Worm (Caenorhabditis elegans): ENCODE data around the gene pars-1.

pars-1 gene

DNA sequence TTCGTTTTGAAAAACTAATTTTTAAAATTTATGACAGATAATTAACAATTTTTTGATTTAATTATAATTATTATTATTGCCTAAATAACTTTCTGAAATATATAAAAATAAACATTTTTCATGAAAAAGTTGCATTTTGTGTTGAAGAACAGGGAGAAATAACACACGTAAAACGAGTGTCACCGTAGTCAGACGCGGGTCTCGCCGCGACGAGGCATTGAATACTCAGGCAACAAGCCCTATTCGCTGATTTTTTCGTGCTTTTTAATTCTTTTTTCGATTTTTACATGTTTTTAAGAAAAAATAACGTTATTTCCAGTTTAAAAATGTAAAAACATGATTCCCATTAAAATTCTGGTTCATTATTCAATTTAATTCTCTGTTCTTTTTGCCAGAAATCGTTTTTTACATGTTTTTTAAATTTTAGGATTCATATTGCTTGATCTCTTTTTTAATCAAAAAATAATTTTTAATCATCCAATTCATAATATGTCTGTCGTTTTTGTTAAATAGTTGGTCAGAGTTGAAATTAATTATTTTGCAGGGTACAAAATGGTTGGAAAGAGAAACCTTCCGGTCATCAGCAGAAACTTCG lies 30.8 kb upstream of the pars-1 start, which contains the start of gene rpl-6:
Gene rpl-6, plus strand, starts transcription at position 545 of the 595 bp plus-strand sequence.
- TF ChIP-seq ref-1 (GFP tag; conservative IDR thresholded peaks at IDR 0.05) (no peak), ztf-29 (GFP tag; IDR thresholded peaks at IDR 0.05) (peak; percentile 61; the same call in 1 of the 2 replicates), med-1 (GFP tag; optimal IDR thresholded peaks at IDR 0.05; ENCODE audit: insufficient read depth) (no peak), ztf-23 (GFP tag; IDR thresholded peaks at IDR 0.05) (0 out of 2 replicates have a peak, but pooled peaks have one; percentile 28), T22C8.4 (GFP tag; IDR thresholded peaks at IDR 0.05) (no peak), cog-1 (tag; optimal IDR thresholded peaks at IDR 0.05) (peak; percentile 66), flt-1 (GFP tag; IDR thresholded peaks at IDR 0.05) (0 out of 2 replicates have a peak, but pooled peaks have one; percentile 13), tab-1 (GFP tag; IDR thresholded peaks at IDR 0.05) (no peak), klf-2 (GFP tag; conservative IDR thresholded peaks at IDR 0.05) (no peak)

DNA sequence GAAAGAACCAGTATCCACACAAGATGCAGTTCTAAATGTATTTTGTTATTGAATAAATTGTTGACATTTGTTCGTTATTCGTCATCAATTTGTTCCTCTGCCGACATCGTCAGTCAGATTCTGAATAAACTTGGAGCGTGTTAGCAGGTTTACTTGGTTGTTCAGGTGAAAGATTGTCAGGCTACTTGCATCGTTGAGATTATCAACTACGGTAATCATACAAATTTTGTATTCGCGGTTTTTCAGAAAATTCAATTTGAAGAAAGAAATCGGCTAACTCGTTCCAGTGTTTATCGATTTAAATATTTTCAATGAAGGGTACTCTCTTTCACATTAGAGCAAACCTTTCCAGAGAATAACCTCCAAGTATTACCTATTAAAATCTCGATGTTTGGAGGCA lies 29.1 kb upstream of the pars-1 start, which contains the start of gene R151.2:
Gene R151.2, plus strand, starts transcription at position 247 of the 400 bp plus-strand sequence.
- TF ChIP-seq ztf-29 (GFP tag; IDR thresholded peaks at IDR 0.05) (no peak), ztf-23 (GFP tag; IDR thresholded peaks at IDR 0.05) (no peak), T22C8.4 (GFP tag; IDR thresholded peaks at IDR 0.05) (no peak), flt-1 (GFP tag; IDR thresholded peaks at IDR 0.05) (no peak), klf-2 (GFP tag; conservative IDR thresholded peaks at IDR 0.05) (no peak), tab-1 (GFP tag; IDR thresholded peaks at IDR 0.05) (no peak), med-1 (GFP tag; optimal IDR thresholded peaks at IDR 0.05; ENCODE audit: insufficient read depth) (no peak), ref-1 (GFP tag; conservative IDR thresholded peaks at IDR 0.05) (no peak), cog-1 (tag; optimal IDR thresholded peaks at IDR 0.05) (no peak)

DNA sequence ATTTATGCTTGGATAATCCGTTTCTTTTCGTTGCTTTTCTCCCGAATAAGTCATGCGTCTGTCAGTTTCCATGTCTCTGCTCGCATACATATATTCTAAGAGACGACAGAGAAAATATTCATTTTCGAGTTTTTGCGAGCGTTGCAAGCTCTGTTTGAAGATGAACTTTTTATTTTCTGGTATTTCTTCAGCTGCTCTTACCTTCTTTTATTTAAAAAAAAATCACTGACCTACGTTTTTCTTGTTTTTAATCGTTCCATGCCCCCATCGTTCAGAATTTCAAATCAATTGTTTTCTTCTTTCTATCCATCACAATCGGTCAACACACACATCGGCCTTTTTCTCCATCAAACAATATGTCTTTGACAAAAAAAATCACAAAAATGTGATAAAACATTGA lies 28.3 kb upstream of the pars-1 start:
- TF ChIP-seq cog-1 (tag; optimal IDR thresholded peaks at IDR 0.05) (no peak), tab-1 (GFP tag; IDR thresholded peaks at IDR 0.05) (no peak), ztf-29 (GFP tag; IDR thresholded peaks at IDR 0.05) (no peak), med-1 (GFP tag; optimal IDR thresholded peaks at IDR 0.05; ENCODE audit: insufficient read depth) (no peak), T22C8.4 (GFP tag; IDR thresholded peaks at IDR 0.05) (no peak), klf-2 (GFP tag; conservative IDR thresholded peaks at IDR 0.05) (no peak), ztf-23 (GFP tag; IDR thresholded peaks at IDR 0.05) (no peak), flt-1 (GFP tag; IDR thresholded peaks at IDR 0.05) (no peak), ref-1 (GFP tag; conservative IDR thresholded peaks at IDR 0.05) (no peak)

DNA sequence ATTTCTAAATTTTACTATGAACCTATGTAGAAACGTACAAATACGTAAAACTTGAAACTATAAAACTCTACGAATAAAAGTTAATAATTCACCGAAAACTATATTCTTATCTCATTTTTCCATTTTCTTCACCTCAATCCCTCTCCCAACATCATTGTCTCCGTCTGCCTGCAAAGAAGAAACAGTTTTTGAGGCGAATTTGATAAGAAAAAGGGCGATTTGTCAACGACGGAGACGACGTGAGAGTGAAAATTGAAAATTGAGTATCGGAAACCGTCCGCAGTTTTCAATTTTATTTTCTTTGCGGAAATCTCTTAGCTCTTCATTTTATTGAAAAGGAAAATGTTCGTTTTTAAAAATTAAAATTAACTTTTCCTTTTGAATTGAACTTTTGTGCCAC lies 26.8 kb upstream of the pars-1 start:
- TF ChIP-seq klf-2 (GFP tag; conservative IDR thresholded peaks at IDR 0.05) (no peak), T22C8.4 (GFP tag; IDR thresholded peaks at IDR 0.05) (no peak), cog-1 (tag; optimal IDR thresholded peaks at IDR 0.05) (no peak), ref-1 (GFP tag; conservative IDR thresholded peaks at IDR 0.05) (no peak), flt-1 (GFP tag; IDR thresholded peaks at IDR 0.05) (no peak), tab-1 (GFP tag; IDR thresholded peaks at IDR 0.05) (no peak), ztf-23 (GFP tag; IDR thresholded peaks at IDR 0.05) (no peak), ztf-29 (GFP tag; IDR thresholded peaks at IDR 0.05) (no peak), med-1 (GFP tag; optimal IDR thresholded peaks at IDR 0.05; ENCODE audit: insufficient read depth) (no peak)

DNA sequence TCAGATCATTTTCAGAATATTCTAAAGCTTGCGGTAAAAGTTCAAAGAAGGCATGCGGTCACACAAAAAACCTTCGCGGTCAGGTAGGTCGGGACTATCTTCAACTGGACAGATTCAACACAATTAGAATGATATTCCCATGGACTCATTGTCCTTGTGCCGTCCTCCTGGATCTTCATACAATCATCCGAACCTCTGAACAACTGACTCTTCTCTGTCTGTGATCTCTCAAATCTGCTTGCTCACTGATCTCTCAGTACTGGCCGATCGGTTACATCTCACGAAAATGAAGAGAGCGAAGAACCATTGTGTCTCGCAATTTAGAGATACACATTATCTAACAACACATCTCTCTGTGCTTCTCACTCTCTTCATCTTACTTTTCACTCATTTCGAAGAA lies 23.3 kb upstream of the pars-1 start:
- TF ChIP-seq cog-1 (tag; optimal IDR thresholded peaks at IDR 0.05): no peak
- TF ChIP-seq tab-1 (GFP tag; IDR thresholded peaks at IDR 0.05): no peak
- no peak for TF ChIP-seq med-1 (GFP tag; optimal IDR thresholded peaks at IDR 0.05; ENCODE audit: insufficient read depth)
- TF ChIP-seq ztf-23 (GFP tag; IDR thresholded peaks at IDR 0.05): no peak
- TF ChIP-seq flt-1 (GFP tag; IDR thresholded peaks at IDR 0.05): no peak
- TF ChIP-seq klf-2 (GFP tag; conservative IDR thresholded peaks at IDR 0.05): no peak
- no peak for TF ChIP-seq ref-1 (GFP tag; conservative IDR thresholded peaks at IDR 0.05)
- TF ChIP-seq ztf-29 (GFP tag; IDR thresholded peaks at IDR 0.05): no peak
- no peak for TF ChIP-seq T22C8.4 (GFP tag; IDR thresholded peaks at IDR 0.05)

DNA sequence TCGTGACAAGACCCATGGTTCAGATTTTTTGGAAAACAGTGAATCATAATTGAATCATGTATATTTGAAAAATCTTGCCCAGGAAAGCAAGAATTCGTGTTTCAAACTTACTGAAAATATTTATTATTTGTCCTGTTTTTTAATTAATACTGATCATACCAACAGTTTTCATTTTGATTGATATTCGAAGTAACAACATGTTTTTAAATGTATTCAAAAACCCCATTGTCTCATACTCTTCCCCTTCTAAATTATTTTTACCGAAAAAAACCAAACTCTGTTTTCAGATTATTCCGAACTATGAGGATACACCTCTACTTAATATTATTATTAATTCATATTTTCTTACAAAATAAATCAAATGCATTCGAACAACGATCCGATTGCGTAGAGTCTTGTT lies 22.6 kb upstream of the pars-1 start, which contains the start of gene R151.1:
Gene R151.1, plus strand, starts transcription at position 301 of the 400 bp plus-strand sequence.
- TF ChIP-seq klf-2 (GFP tag; conservative IDR thresholded peaks at IDR 0.05) (no peak), ref-1 (GFP tag; conservative IDR thresholded peaks at IDR 0.05) (no peak), cog-1 (tag; optimal IDR thresholded peaks at IDR 0.05) (no peak), ztf-29 (GFP tag; IDR thresholded peaks at IDR 0.05) (no peak), med-1 (GFP tag; optimal IDR thresholded peaks at IDR 0.05; ENCODE audit: insufficient read depth) (no peak), T22C8.4 (GFP tag; IDR thresholded peaks at IDR 0.05) (no peak), ztf-23 (GFP tag; IDR thresholded peaks at IDR 0.05) (no peak), tab-1 (GFP tag; IDR thresholded peaks at IDR 0.05) (no peak), flt-1 (GFP tag; IDR thresholded peaks at IDR 0.05) (no peak)

DNA sequence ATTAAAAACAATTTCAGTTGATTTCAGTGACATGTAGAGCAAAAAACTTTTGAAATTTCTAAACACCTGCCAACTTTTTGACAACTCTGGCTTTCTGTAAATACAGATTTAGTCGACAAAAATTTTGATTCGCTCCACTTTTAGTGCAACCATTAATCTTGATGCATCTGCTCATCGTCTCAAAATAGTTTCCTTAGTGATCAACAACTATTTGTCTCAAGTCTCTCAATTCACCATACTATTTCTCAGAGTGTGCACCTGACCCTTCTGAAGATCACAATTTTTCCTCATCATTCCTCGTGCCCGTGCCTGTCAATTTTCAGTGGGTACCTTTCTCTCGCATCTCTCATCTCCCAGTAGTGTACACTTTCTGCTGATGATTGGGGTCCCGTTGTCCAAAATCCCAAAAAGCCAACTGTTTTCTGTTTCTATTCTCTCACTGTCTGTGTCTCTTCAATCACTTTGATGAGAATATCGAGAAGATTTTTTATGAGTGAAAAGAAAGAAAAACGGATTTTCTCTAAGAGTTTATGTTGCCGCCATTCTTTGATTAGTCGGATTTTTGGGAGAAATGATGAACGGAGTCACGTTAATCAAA lies 21.8 kb upstream of the pars-1 start:
- no peak for TF ChIP-seq ztf-23 (GFP tag; IDR thresholded peaks at IDR 0.05)
- no peak for TF ChIP-seq med-1 (GFP tag; optimal IDR thresholded peaks at IDR 0.05; ENCODE audit: insufficient read depth)

DNA sequence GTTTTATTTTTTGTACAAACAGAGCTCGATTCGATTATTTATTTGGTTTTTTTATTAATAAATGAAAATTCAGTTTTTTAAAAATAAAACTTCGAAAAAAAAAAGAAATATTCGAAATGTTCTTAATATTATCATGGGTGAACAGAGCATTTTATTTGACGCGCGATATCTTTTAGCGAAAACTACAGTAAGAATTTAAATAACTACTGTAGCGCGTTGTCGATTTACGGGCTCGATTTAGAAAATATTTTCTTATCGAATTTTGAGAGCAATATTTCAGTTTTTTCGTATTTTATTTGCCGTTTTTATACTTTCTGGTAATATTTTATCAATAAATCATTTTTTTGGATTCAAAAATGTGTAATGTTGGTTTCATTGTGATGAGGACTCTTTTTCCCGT lies 17.7 kb upstream of the pars-1 start:
- TF ChIP-seq cog-1 (tag; optimal IDR thresholded peaks at IDR 0.05): no peak
- no peak for TF ChIP-seq flt-1 (GFP tag; IDR thresholded peaks at IDR 0.05)
- TF ChIP-seq tab-1 (GFP tag; IDR thresholded peaks at IDR 0.05): no peak
- TF ChIP-seq ztf-23 (GFP tag; IDR thresholded peaks at IDR 0.05): no peak
- no peak for TF ChIP-seq ref-1 (GFP tag; conservative IDR thresholded peaks at IDR 0.05)
- no peak for TF ChIP-seq klf-2 (GFP tag; conservative IDR thresholded peaks at IDR 0.05)
- no peak for TF ChIP-seq T22C8.4 (GFP tag; IDR thresholded peaks at IDR 0.05)
- no peak for TF ChIP-seq med-1 (GFP tag; optimal IDR thresholded peaks at IDR 0.05; ENCODE audit: insufficient read depth)

DNA sequence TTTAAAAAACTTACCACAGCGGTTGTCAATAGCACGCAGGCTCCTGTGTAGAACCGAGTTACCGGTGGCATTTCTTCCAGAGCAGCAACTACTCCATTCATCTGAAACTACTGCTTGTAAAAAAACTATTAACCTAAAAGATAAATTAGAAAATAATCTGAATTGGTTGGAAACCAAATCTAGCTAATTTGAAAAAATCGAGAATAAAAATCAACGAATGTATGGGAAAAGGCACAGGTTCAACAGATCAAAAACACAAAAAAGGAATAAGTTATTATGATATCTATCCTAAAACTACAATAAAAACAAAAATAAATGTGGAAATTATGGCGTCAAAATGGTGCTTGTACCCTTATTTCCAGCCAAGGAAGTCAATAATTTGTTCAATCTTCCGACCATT lies 15.8 kb upstream of the pars-1 start, which contains the start of gene der-2:
Gene der-2, minus strand, starts transcription at position 101 of the 400 bp plus-strand sequence.
- no peak for TF ChIP-seq cog-1 (tag; optimal IDR thresholded peaks at IDR 0.05)
- no peak for TF ChIP-seq ztf-23 (GFP tag; IDR thresholded peaks at IDR 0.05)
